Fruit fly (Drosophila melanogaster) whole organism, embryonic: ENCODE measurements around the gene CG17650.

Source experiments
- Asciz ChIP-seq: fragments of 200-800 bp; sonication (Bioruptor generic); optimal IDR thresholded peaks from 2 replicates; lab custom pipeline; 2017; ENCODE audit warnings: missing biosample characterization, mild to moderate bottlenecking, missing genetic modification characterization, missing genetic modification reagents
- CG10267 ChIP-seq: fragments of 200-800 bp; sonication (Bioruptor generic); optimal IDR thresholded peaks from 2 replicates; lab custom pipeline; 2018; ENCODE audit warnings: missing biosample characterization, mild to moderate bottlenecking, missing genetic modification characterization, moderate library complexity
- CG12769 ChIP-seq: fragments of 200-800 bp; sonication (Bioruptor generic); optimal IDR thresholded peaks from 2 replicates; lab custom pipeline; 2019; ENCODE audit warnings: missing biosample characterization, mild to moderate bottlenecking, missing genetic modification characterization, moderate library complexity
- CG17186 ChIP-seq: fragments of 200-800 bp; sonication (Bioruptor generic); optimal IDR thresholded peaks from 3 replicates; lab custom pipeline; 2017; ENCODE audit warnings: missing biosample characterization, missing genetic modification reagents, missing genetic modification characterization
- CG30431 ChIP-seq: fragments of 200-800 bp; sonication (Bioruptor generic); optimal IDR thresholded peaks from 2 replicates; lab custom pipeline; 2017; ENCODE audit warnings: missing biosample characterization, missing genetic modification characterization
- CG4617 ChIP-seq: fragments of 200-800 bp; sonication (Bioruptor generic); optimal IDR thresholded peaks from 3 replicates; lab custom pipeline; 2016; ENCODE audit warnings: missing biosample characterization, missing genetic modification characterization, borderline replicate concordance
- Hr78 ChIP-seq, 2 experiments: fragments of 200-800 bp in 1 of 2; fragments of >200 bp in 1 of 2; sonication (Bioruptor generic) in 1 of 2; optimal IDR thresholded peaks; 2 replicates each; lab custom pipeline; 2017 to 2019; ENCODE audit warnings: missing biosample characterization in 2 of 2, missing genetic modification characterization in 2 of 2, mild to moderate bottlenecking in 1 of 2, moderate library complexity in 1 of 2
- NFAT ChIP-seq: fragments of 200-800 bp; sonication (Bioruptor generic); IDR thresholded peaks from 2 replicates; pipeline ENCODE4 v1.3.6; 2022; ENCODE audit warnings: missing biosample characterization, missing genetic modification characterization
- chm ChIP-seq: fragments of 200-800 bp; sonication (Bioruptor generic); IDR thresholded peaks from 2 replicates; pipeline ENCODE4 v1.3.6; 2022; ENCODE audit warnings: missing biosample characterization, missing genetic modification characterization
- ci ChIP-seq: fragments of 200-800 bp; sonication (Bioruptor generic); IDR thresholded peaks from 3 replicates; pipeline ENCODE4 v1.3.6; 2022; ENCODE audit warnings: missing biosample characterization, missing genetic modification characterization

DNA sequence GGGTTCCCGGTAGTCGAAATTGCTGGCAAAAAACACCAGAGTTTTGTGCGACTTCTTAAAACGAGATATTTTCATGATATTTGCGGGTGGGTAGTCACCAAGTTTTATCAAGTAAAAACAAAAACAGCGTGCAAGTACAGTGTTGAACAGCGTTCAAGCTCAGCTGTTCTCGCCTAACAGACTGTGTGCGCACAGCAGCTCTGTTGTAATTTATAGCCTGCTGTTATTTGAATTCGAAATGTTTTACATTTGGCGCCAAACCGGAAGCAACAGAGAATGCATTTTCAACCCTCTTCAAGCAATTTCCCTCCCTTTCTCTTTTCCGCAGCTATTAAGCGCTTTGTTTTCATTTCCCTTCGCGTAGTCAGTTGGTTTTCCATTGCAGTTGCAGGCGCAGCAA, 26.7 kb downstream of the CG17650 start, which contains the start of the genes CG17652 and CG17646:
- no peak for TF ChIP-seq CG30431 (GFP tag; lab: Kevin White, UChicago)
- no peak for TF ChIP-seq CG4617 (GFP tag; lab: Kevin White, UChicago)
- no peak for TF ChIP-seq Asciz (GFP tag; lab: Kevin White, UChicago)
- peak; percentile 97 for TF ChIP-seq CG17186 (GFP tag; lab: Kevin White, UChicago)
- TF ChIP-seq chm (GFP tag; lab: Robert Waterston, UW), result 0 out of 2 replicates have a peak, but pooled peaks have one; percentile 51
- TF ChIP-seq CG12769 (tag; lab: Kevin White, UChicago), result no peak
- TF ChIP-seq NFAT (GFP tag; lab: Robert Waterston, UW), result no peak
- TF ChIP-seq CG10267 (tag; lab: Kevin White, UChicago), result peak; percentile 90
- TF ChIP-seq Hr78 (GFP tag; optimal IDR thresholded peaks at IDR 0.05; lab: Kevin White, UChicago), result no peak
- peak; percentile 69 for TF ChIP-seq ci (GFP tag; lab: Robert Waterston, UW)
